Worm (Caenorhabditis elegans) whole organism, L3 larva: ENCODE results near the gene ckb-2.

Experiments
- R02D3.7 ChIP-seq: fragments of 150-350 bp; optimal IDR thresholded peaks from 2 replicates; lab custom pipeline; 2014; ENCODE audit warnings: missing biosample characterization, missing genetic modification characterization
- ZK546.5 ChIP-seq: sonication (generic microtip); optimal IDR thresholded peaks from 2 replicates; lab custom pipeline; 2017; ENCODE audit warnings: missing biosample characterization, missing genetic modification characterization
- aly-2 ChIP-seq: fragments of 150-350 bp; optimal IDR thresholded peaks from 2 replicates; lab custom pipeline; 2014; ENCODE audit warnings: missing biosample characterization, missing genetic modification characterization
- ama-1 ChIP-seq: fragments of 150-350 bp; optimal IDR thresholded peaks from 2 replicates; lab custom pipeline; 2018
- ceh-16 ChIP-seq: sonication (generic microtip); optimal IDR thresholded peaks from 2 replicates; lab custom pipeline; 2017; ENCODE audit warnings: missing biosample characterization, missing genetic modification characterization
- ceh-28 ChIP-seq: fragments of 150-350 bp; optimal IDR thresholded peaks from 2 replicates; lab custom pipeline; 2014; ENCODE audit warnings: missing biosample characterization, missing genetic modification reagents, missing genetic modification characterization
- ceh-82 ChIP-seq: fragments of 150-350 bp; optimal IDR thresholded peaks from 2 replicates; lab custom pipeline; 2014; ENCODE audit warnings: missing biosample characterization, missing genetic modification characterization
- ceh-9 ChIP-seq: sonication (generic microtip); optimal IDR thresholded peaks from 2 replicates; lab custom pipeline; 2018; ENCODE audit warnings: missing biosample characterization, missing genetic modification characterization
- daf-12 ChIP-seq: fragments of 150-350 bp; optimal IDR thresholded peaks from 2 replicates; lab custom pipeline; 2014; ENCODE audit warnings: missing biosample characterization, missing genetic modification reagents, missing genetic modification characterization
- egl-27 ChIP-seq: sonication (generic microtip); optimal IDR thresholded peaks from 4 replicates; lab custom pipeline; 2017; ENCODE audit warnings: missing biosample characterization, missing genetic modification reagents, missing genetic modification characterization
- elt-1 ChIP-seq: fragments of 150-350 bp; optimal IDR thresholded peaks from 2 replicates; lab custom pipeline; 2014; ENCODE audit warnings: missing biosample characterization, missing genetic modification characterization
- elt-2 ChIP-seq: sonication (generic microtip); optimal IDR thresholded peaks from 2 replicates; lab custom pipeline; 2016; ENCODE audit warnings: missing genetic modification reagents, mild to moderate bottlenecking, missing genetic modification characterization, missing compliant biosample characterization
- elt-3 ChIP-seq, 3 experiments: fragments of 150-350 bp in 1 of 3; sonication (generic microtip) in 2 of 3; optimal IDR thresholded peaks; 2 replicates in 2 of 3; 4 replicates in 1 of 3; lab custom pipeline; 2014 to 2017; ENCODE audit warnings: missing biosample characterization in 3 of 3, missing genetic modification characterization in 3 of 3
- eor-1 ChIP-seq, 2 experiments: fragments of 150-350 bp; optimal IDR thresholded peaks; 2 replicates each; lab custom pipeline; 2014 to 2018; ENCODE audit warnings: missing biosample characterization in 2 of 2, missing genetic modification characterization in 2 of 2
- fkh-10 ChIP-seq: sonication (generic microtip); optimal IDR thresholded peaks from 2 replicates; lab custom pipeline; 2017; ENCODE audit warnings: missing biosample characterization, missing genetic modification reagents, missing genetic modification characterization
- fkh-2 ChIP-seq: fragments of 150-350 bp; optimal IDR thresholded peaks from 2 replicates; lab custom pipeline; 2014; ENCODE audit warnings: missing biosample characterization, missing genetic modification reagents, missing genetic modification characterization
- hmg-11 ChIP-seq: sonication (generic microtip); optimal IDR thresholded peaks from 2 replicates; lab custom pipeline; 2016; ENCODE audit warnings: missing genetic modification characterization, missing compliant biosample characterization
- jun-1 ChIP-seq: fragments of 150-350 bp; optimal IDR thresholded peaks from 2 replicates; lab custom pipeline; 2014; ENCODE audit warnings: missing biosample characterization, missing genetic modification reagents, missing genetic modification characterization
- lin-39 ChIP-seq: fragments of 150-350 bp; optimal IDR thresholded peaks from 2 replicates; lab custom pipeline; 2018; ENCODE audit warnings: missing biosample characterization, missing genetic modification reagents, missing genetic modification characterization
- mdl-1 ChIP-seq: fragments of 150-350 bp; optimal IDR thresholded peaks from 2 replicates; lab custom pipeline; 2014; ENCODE audit warnings: missing biosample characterization, missing genetic modification characterization
- mml-1 ChIP-seq: fragments of 150-350 bp; sonication (generic microtip); optimal IDR thresholded peaks from 3 replicates; lab custom pipeline; 2014; ENCODE audit warnings: missing biosample characterization, missing genetic modification characterization
- nfya-1 ChIP-seq: sonication (generic microtip); optimal IDR thresholded peaks from 2 replicates; lab custom pipeline; 2017; ENCODE audit warnings: missing genetic modification characterization, mild to moderate bottlenecking, missing compliant biosample characterization, antibody characterized with exemption, moderate library complexity; ENCODE audit not compliant: insufficient read depth
- nhr-11 ChIP-seq: fragments of 150-350 bp; optimal IDR thresholded peaks from 2 replicates; lab custom pipeline; 2014; ENCODE audit warnings: missing biosample characterization, missing genetic modification characterization
- nhr-12 ChIP-seq: fragments of 150-350 bp; optimal IDR thresholded peaks from 2 replicates; lab custom pipeline; 2014; ENCODE audit warnings: missing biosample characterization, missing genetic modification characterization
- nhr-23 ChIP-seq: fragments of 150-350 bp; optimal IDR thresholded peaks from 2 replicates; lab custom pipeline; 2014; ENCODE audit warnings: missing biosample characterization, missing genetic modification reagents, missing genetic modification characterization
- nhr-237 ChIP-seq: fragments of 150-350 bp; optimal IDR thresholded peaks from 2 replicates; lab custom pipeline; 2014; ENCODE audit warnings: missing biosample characterization, missing genetic modification characterization
- nhr-25 ChIP-seq: sonication (generic microtip); optimal IDR thresholded peaks from 2 replicates; lab custom pipeline; 2017; ENCODE audit warnings: missing biosample characterization, missing genetic modification characterization
- nhr-28 ChIP-seq: fragments of 150-350 bp; optimal IDR thresholded peaks from 2 replicates; lab custom pipeline; 2014; ENCODE audit warnings: missing biosample characterization, missing genetic modification characterization
- nhr-43 ChIP-seq: sonication (generic microtip); optimal IDR thresholded peaks from 2 replicates; lab custom pipeline; 2016; ENCODE audit warnings: mild to moderate bottlenecking, missing genetic modification characterization, missing compliant biosample characterization; ENCODE audit not compliant: poor library complexity, severe bottlenecking
- nhr-67 ChIP-seq: fragments of 150-350 bp; optimal IDR thresholded peaks from 2 replicates; lab custom pipeline; 2014; ENCODE audit warnings: missing biosample characterization, missing genetic modification characterization
- nhr-76 ChIP-seq: fragments of 150-350 bp; sonication (generic microtip); optimal IDR thresholded peaks from 5 replicates; lab custom pipeline; 2014; ENCODE audit warnings: missing biosample characterization, missing genetic modification characterization
- nhr-77 ChIP-seq: fragments of 150-350 bp; optimal IDR thresholded peaks from 2 replicates; lab custom pipeline; 2014; ENCODE audit warnings: missing biosample characterization, missing genetic modification characterization
- pha-4 ChIP-seq: fragments of 150-350 bp; optimal IDR thresholded peaks from 2 replicates; lab custom pipeline; 2014; ENCODE audit warnings: missing biosample characterization, missing genetic modification reagents, missing genetic modification characterization
- sea-2 ChIP-seq: fragments of 150-350 bp; sonication (generic microtip); optimal IDR thresholded peaks from 4 replicates; lab custom pipeline; 2014; ENCODE audit warnings: missing biosample characterization, missing genetic modification reagents, missing genetic modification characterization
- skn-1 ChIP-seq: fragments of 150-350 bp; optimal IDR thresholded peaks from 2 replicates; lab custom pipeline; 2014; ENCODE audit warnings: missing biosample characterization, missing genetic modification characterization
- snpc-4 ChIP-seq: fragments of 150-350 bp; optimal IDR thresholded peaks from 2 replicates; lab custom pipeline; 2014; ENCODE audit warnings: missing biosample characterization, missing genetic modification characterization
- unc-62 ChIP-seq: fragments of 150-350 bp; sonication (generic microtip); optimal IDR thresholded peaks from 4 replicates; lab custom pipeline; 2014; ENCODE audit warnings: missing biosample characterization, missing genetic modification reagents, missing genetic modification characterization
- zag-1 ChIP-seq: fragments of 150-350 bp; optimal IDR thresholded peaks from 2 replicates; lab custom pipeline; 2014; ENCODE audit warnings: missing biosample characterization, missing genetic modification characterization
- ztf-4 ChIP-seq: fragments of 150-350 bp; optimal IDR thresholded peaks from 2 replicates; lab custom pipeline; 2014; ENCODE audit warnings: missing biosample characterization, missing genetic modification characterization

Gene ckb-2

DNA sequence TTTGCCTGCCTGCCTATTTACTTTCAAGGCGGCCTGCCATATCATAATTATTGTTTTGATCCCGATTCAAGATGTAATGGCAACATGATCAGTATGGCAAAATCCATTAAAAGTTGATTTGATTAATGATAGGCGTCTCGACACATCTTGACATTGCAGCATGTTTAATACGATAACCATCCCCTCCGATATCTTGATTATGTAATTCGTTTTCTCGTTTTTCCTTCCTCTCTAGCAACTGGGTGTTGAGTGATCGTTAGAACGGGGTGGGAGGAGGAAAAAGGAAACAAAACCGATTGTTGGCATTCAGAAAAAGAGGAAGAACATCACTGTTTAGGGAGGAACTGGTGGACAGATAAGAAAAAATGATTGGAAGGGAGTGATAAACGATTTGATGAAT lies 24.2 kb downstream of the ckb-2 start:
- TF ChIP-seq nhr-77 (no peak), hmg-11 (tag; lab: Kevin White, UChicago) (no peak), fkh-10 (GFP tag; lab: Kevin White, UChicago) (no peak), elt-1 (tag; lab: Kevin White, UChicago) (peak; percentile 67), zag-1 (tag; lab: Kevin White, UChicago) (no peak)

DNA sequence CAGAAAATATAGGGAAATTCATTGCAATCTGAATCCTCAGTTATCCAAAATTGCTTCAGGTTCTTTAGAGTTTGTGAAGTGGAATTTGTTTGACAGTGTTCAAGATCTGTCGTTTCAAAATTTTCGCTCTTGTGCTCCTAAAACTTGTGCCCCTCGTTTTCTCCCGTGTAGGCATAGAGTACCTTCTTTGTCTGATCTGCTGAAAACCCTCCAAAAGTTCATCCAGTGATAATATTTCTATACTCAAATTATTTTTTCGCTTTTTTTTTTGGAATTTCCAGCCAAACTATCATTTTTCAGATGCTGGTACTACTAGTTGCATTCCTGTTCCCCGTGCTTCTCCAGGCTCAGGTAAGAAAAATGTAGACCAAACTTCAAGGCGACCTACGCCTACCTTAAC lies 26.7 kb downstream of the ckb-2 start, which contains the start of gene R07E5.4:
Gene R07E5.4, plus strand, starts transcription at position 301 of the 400 bp plus-strand sequence.
- TF ChIP-seq skn-1 (tag; lab: Kevin White, UChicago) (no peak), nhr-43 (tag; lab: Kevin White, UChicago) (no peak), fkh-2 (tag; lab: Kevin White, UChicago) (no peak), ceh-9 (tag; lab: Kevin White, UChicago) (no peak)

DNA sequence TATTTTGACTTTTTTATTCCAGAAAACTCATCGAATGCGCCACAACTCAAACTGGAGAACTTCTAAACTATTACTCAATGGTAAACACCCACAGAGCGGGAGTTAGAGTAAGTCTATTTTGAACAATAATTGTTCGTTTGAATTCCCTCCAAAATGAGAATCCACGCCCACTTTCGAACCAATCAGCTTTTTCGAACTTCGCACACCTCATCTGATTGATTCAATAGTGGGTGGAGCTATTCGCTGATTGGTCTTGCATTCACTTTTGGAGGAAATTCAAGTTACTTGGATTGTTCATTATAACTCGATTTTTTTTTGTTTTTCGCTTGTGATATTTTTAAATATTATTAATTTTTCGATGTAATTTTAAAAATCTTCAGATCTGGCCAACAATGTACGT lies 28.1 kb downstream of the ckb-2 start:
- TF ChIP-seq ceh-82 (tag; lab: Kevin White, UChicago) = no peak
- TF ChIP-seq skn-1 (tag; lab: Kevin White, UChicago) = no peak
- no peak for TF ChIP-seq unc-62 (GFP tag; lab: Kevin White, UChicago)
- no peak for TF ChIP-seq nhr-25
- TF ChIP-seq ceh-28 (tag; lab: Kevin White, UChicago) = no peak
- no peak for TF ChIP-seq pha-4 (tag; lab: Kevin White, UChicago)
- TF ChIP-seq nhr-237 (tag; lab: Kevin White, UChicago) = no peak
- peak; percentile 96 for TF ChIP-seq nfya-1
- TF ChIP-seq, all 47 proteins: peak for 1

DNA sequence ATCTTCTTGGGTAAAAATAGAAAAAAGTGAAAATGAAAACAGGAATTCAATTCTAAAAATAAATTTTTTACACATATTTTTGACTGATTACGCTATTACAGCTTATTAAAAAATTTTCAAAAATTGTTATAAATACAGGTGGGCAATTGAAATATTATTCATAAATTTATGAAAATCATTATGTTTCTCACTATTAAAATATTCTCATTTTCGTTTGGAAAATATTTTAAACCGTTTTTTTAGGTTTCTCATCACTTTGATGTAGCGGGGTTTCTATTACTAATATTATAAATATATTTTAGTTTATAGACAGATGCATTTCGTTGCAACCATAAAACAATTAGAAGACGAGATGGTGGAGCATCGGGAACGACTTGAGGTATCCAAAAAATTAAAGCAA lies 29.4 kb downstream of the ckb-2 start, which contains the start of gene R07E5.5:
Gene R07E5.5, plus strand, starts transcription at position 301 of the 400 bp plus-strand sequence.
- no peak for TF ChIP-seq mdl-1 (tag; lab: Kevin White, UChicago)
- no peak for TF ChIP-seq ztf-4
- TF ChIP-seq elt-1 (tag; lab: Kevin White, UChicago) = no peak
- TF ChIP-seq jun-1 (tag; lab: Kevin White, UChicago) = no peak

DNA sequence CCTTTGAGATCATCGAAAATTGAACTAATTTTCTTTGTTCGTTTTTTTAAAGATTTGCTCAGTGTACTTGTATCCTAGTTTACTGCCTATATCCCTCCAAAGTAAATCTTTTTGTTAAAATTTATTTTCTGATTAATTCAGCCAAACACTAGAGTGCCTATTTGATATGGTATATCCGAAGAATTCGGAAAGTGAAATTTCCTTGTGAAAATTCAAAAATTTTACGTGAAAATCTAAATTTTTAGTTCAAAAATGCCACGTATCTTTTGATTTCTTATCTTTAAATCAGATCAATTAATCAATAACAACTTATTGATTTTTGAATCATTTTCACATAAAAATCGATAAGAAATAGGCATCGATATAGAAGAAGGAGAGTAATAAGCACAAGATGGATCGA lies 30.7 kb downstream of the ckb-2 start, which contains the start of gene R07E5.6:
Gene R07E5.6, plus strand, starts transcription at position 301 of the 400 bp plus-strand sequence.
- TF ChIP-seq ceh-28 (tag; lab: Kevin White, UChicago) (peak; percentile 41), nhr-43 (tag; lab: Kevin White, UChicago) (no peak)

DNA sequence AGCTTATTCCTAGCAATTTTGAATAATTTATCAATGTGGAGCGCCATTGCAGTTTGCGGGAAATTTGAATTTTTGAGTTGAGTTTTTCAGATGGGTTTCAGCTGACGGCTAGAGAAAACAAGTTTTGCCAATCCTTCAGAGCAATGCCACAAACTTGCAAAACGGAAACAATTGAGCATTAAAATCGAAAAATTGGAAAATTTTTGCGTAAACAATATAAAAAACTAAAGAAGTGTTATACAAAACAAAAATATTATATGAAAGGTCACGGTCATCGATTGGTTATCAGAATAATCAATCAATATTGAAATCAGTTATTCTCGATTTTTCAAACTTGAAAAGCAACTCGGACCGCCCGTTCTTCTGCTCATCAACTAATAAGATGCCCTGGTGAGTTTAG lies 33.4 kb downstream of the ckb-2 start, which contains the start of gene R07E5.15:
Gene R07E5.15, plus strand, starts transcription at position 301 of the 400 bp plus-strand sequence.
- TF ChIP-seq ceh-9 (tag; lab: Kevin White, UChicago) (no peak), nhr-23 (no peak), egl-27 (tag; lab: Kevin White, UChicago) (no peak), lin-39 (tag; lab: Kevin White, UChicago) (no peak), unc-62 (GFP tag; lab: Kevin White, UChicago) (no peak), nfya-1 (no peak), fkh-10 (GFP tag; lab: Kevin White, UChicago) (no peak), snpc-4 (tag; lab: Kevin White, UChicago) (no peak), aly-2 (tag; lab: Kevin White, UChicago) (no peak), R02D3.7 (tag; lab: Kevin White, UChicago) (no peak)

DNA sequence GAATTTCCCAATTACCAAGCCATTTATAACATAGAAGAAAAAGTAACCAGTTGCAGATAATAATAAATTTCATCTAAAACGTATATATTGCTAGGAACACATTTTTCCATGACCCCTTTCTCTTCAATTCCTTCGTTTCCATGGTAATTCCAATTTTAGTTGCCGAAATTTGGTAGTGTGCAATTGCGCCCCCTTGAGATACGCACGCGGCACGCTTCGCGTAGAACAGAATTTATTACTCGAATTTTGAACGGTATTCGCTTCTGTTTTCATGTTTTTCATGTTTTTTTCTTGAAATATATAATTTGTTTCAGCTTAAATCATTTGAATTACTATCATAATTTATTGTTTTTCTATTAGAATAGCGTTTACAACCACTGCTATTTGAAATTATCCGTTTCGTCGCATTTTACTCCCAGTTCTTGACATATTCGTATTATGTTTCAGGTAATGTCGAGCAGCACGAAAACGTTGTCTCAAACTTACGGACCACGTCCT lies 36.6 kb downstream of the ckb-2 start, which contains the start of the genes R07E5.17 and snfc-5:
Gene R07E5.17, minus strand, starts transcription at position 98 of the 498 bp plus-strand sequence.
Gene snfc-5, plus strand, starts transcription at position 448 of the 498 bp plus-strand sequence.
- TF ChIP-seq nfya-1 (peak; percentile 60), jun-1 (tag; lab: Kevin White, UChicago) (no peak), nhr-11 (tag; lab: Kevin White, UChicago) (no peak), fkh-10 (GFP tag; lab: Kevin White, UChicago) (no peak), mml-1 (tag; lab: Kevin White, UChicago) (no peak), elt-2 (tag; lab: Kevin White, UChicago) (peak; percentile 12), nhr-237 (tag; lab: Kevin White, UChicago) (no peak), ZK546.5 (tag; lab: Kevin White, UChicago) (no peak), ceh-16 (no peak), sea-2 (GFP tag; lab: Kevin White, UChicago) (no peak), nhr-67 (tag; lab: Kevin White, UChicago) (no peak), nhr-77 (no peak), daf-12 (tag; lab: Kevin White, UChicago) (no peak), fkh-2 (tag; lab: Kevin White, UChicago) (no peak), elt-3 (tag; optimal IDR thresholded peaks at IDR 0.05; lab: Kevin White, UChicago) (no peak), nhr-23 (peak; percentile 31), eor-1 (tag; optimal IDR thresholded peaks at IDR 0.05; lab: Kevin White, UChicago) (no peak), ama-1 (lab: Kevin White, UChicago) (no peak), mdl-1 (tag; lab: Kevin White, UChicago) (no peak), skn-1 (tag; lab: Kevin White, UChicago) (no peak), nhr-28 (tag; lab: Kevin White, UChicago) (no peak), nhr-76 (tag; lab: Kevin White, UChicago) (no peak), nhr-12 (tag; lab: Kevin White, UChicago) (no peak), lin-39 (tag; lab: Kevin White, UChicago) (peak; percentile 23), R02D3.7 (tag; lab: Kevin White, UChicago) (no peak)
